Worm (Caenorhabditis elegans) whole organism, L2 larva: ENCODE data around the gene srv-32.

Experiments used
- aly-2 ChIP-seq: fragments of 150-350 bp; optimal IDR thresholded peaks from 2 replicates; lab custom pipeline; 2014; ENCODE audit warnings: missing biosample characterization, missing genetic modification characterization
- ztf-11 ChIP-seq: sonication (generic microtip); optimal IDR thresholded peaks from 2 replicates; lab custom pipeline; 2017; ENCODE audit warnings: missing biosample characterization, missing genetic modification characterization

ce11 chrIV:6279392-6279791, 2.7 kb downstream of the srv-32 start, which contains the start of gene sams-5:
- TF ChIP-seq ztf-11 (tag; lab: Kevin White, UChicago): no peak
- TF ChIP-seq aly-2 (tag; lab: Kevin White, UChicago): no peak
